Fruit fly (Drosophila melanogaster): ENCODE measurements around the gene CG32669.

- TF ChIP-seq tin (GFP tag; optimal IDR thresholded peaks at IDR 0.05) = no peak
- no peak for TF ChIP-seq pfk (GFP tag; optimal IDR thresholded peaks at IDR 0.05)
- TF ChIP-seq CG13424 (tag; optimal IDR thresholded peaks at IDR 0.05) = no peak
- TF ChIP-seq knrl (GFP tag; IDR thresholded peaks at IDR 0.05; ENCODE audit: partially characterized antibody) = no peak
- no peak for TF ChIP-seq CG14667 (GFP tag; IDR thresholded peaks at IDR 0.05)
- TF ChIP-seq CG6254 (GFP tag; optimal IDR thresholded peaks at IDR 0.05) = no peak
- no peak for TF ChIP-seq Hr39 (optimal IDR thresholded peaks at IDR 0.05)
- TF ChIP-seq CG12071 (GFP tag; optimal IDR thresholded peaks at IDR 0.05) = no peak
- no peak for TF ChIP-seq CG6689 (GFP tag; IDR thresholded peaks at IDR 0.05)
- no peak for TF ChIP-seq fd96Cb (tag; optimal IDR thresholded peaks at IDR 0.05)
- no peak for TF ChIP-seq sna (GFP tag; IDR thresholded peaks at IDR 0.05; ENCODE audit: partially characterized antibody)
Measured at dm6 chrX:10824227-10824702, 20.6 kb downstream of the CG32669 start, which contains the start of gene Imp.

All from whole organism, embryonic.